Worm (Caenorhabditis elegans): ENCODE measurements around the gene nhr-55.

The nhr-55 gene

DNA sequence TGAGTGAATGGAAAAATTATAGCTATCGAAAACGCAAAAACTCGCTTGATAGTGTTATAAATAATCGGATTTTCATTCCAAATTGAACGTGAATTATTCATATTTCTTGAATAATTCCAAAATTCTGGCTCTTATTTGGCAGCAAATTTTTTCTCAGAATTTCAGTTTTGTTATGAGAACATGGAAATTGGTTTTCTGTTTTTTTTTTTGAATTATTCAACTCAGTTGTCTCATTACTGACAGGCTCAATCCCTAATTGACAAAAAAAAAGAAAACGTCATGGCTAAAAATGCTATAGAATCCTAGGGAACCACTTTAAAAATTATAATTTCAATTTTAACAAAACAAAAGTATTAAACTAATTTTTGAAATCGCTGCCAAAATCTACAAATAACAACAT is 28.8 kb upstream of the nhr-55 start, which contains the start of gene srh-35:
TSS of gene srh-35 (minus strand) at position 101 of the 400 bp plus-strand sequence.
- no peak for TF ChIP-seq cog-1 (tag; optimal IDR thresholded peaks at IDR 0.05)

DNA sequence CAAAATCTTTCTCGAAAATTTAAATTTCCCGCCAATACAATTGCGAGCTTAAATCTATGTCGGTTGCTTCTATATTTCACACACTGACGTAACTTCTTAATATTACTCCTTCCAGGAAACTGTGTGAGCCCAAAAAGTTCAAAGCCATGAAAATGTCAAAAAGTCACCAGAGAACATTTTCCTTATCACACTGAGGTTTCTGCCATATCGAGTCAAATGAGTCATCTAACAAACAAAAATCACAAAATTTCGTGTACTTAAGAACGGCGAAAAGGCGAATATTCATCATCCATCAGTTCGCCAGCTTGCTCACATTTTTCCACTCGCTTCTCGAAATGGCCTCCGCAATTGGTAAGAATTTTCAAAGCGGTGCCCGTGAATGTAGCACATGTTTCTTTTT is 28.3 kb upstream of the nhr-55 start, which contains the start of gene M02H5.8:
TSS of gene M02H5.8 (plus strand) at position 297 of the 400 bp plus-strand sequence.
- no peak for TF ChIP-seq med-1 (GFP tag; optimal IDR thresholded peaks at IDR 0.05; ENCODE audit: insufficient read depth)
- no peak for TF ChIP-seq flt-1 (GFP tag; IDR thresholded peaks at IDR 0.05)
- TF ChIP-seq ref-1 (GFP tag; conservative IDR thresholded peaks at IDR 0.05): no peak
- TF ChIP-seq T22C8.4 (GFP tag; IDR thresholded peaks at IDR 0.05): no peak
- no peak for TF ChIP-seq ztf-29 (GFP tag; IDR thresholded peaks at IDR 0.05)

DNA sequence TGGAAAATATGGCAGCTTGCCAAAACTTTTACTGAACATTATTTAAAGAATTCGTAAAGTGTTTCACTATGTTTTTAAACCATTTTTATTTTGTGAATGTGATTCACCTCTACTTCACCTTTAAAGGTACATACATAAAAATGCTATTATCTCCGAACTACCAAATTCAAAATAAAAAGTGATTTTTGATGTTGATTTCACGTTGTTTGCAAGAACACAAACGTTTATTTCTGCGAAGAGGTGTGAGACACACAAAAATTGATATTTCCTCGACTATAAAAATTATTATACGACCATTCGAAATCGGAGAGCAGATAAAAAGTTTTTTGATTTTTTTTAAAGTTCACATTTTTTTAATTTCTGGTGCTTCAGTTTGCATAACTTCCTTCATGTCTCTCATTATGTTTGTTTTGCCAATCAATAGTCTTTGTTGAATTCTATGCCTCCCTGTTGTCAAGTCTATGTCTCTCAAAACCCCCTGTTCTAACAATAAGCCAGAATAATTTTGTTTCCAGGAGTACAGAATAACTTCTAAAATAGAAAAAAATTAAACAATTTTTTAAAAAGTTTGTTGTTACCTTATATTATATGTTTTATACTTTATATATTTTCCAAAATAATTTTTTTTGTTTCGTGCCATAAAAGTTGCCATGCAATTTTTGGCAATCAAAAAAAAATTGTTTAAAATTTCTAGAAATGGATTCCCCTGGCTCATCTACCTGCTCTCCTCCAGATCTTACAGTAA is 27.0 kb upstream of the nhr-55 start, which contains the start of gene nhr-123:
TSS of gene nhr-123 (plus strand) at position 695 of the 745 bp plus-strand sequence.
- TF ChIP-seq flt-1 (GFP tag; IDR thresholded peaks at IDR 0.05) (no peak), cog-1 (tag; optimal IDR thresholded peaks at IDR 0.05) (no peak), med-1 (GFP tag; optimal IDR thresholded peaks at IDR 0.05; ENCODE audit: insufficient read depth) (no peak), klf-2 (GFP tag; conservative IDR thresholded peaks at IDR 0.05) (no peak), ztf-23 (GFP tag; IDR thresholded peaks at IDR 0.05) (no peak), ref-1 (GFP tag; conservative IDR thresholded peaks at IDR 0.05) (no peak), tab-1 (GFP tag; IDR thresholded peaks at IDR 0.05) (no peak), ztf-29 (GFP tag; IDR thresholded peaks at IDR 0.05) (no peak), T22C8.4 (GFP tag; IDR thresholded peaks at IDR 0.05) (no peak)

DNA sequence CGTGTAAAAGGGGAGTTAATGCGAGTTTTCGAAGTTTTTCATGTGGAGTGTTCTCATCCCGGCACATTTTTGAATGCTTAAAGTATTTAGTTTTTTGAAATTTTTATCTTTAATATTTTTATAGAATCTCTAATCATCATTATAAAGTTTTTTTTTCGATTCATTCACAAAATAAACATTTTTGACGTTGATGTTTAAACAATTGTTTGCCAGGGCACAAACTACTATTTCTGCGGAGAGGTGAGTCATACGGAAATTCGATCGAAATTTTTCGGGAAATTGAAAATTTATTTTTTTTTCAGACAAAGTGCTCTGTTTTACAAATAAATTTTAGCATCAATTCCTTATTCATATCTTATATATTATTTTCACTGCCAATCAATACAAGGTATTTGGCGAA is 24.4 kb upstream of the nhr-55 start, which contains the start of gene nhr-98:
TSS of gene nhr-98 (plus strand) at position 301 of the 400 bp plus-strand sequence.
- no peak for TF ChIP-seq ztf-23 (GFP tag; IDR thresholded peaks at IDR 0.05)
- TF ChIP-seq flt-1 (GFP tag; IDR thresholded peaks at IDR 0.05): no peak
- no peak for TF ChIP-seq cog-1 (tag; optimal IDR thresholded peaks at IDR 0.05)
- no peak for TF ChIP-seq med-1 (GFP tag; optimal IDR thresholded peaks at IDR 0.05; ENCODE audit: insufficient read depth)
- no peak for TF ChIP-seq tab-1 (GFP tag; IDR thresholded peaks at IDR 0.05)
- TF ChIP-seq ref-1 (GFP tag; conservative IDR thresholded peaks at IDR 0.05): no peak
- no peak for TF ChIP-seq ztf-29 (GFP tag; IDR thresholded peaks at IDR 0.05)
- no peak for TF ChIP-seq klf-2 (GFP tag; conservative IDR thresholded peaks at IDR 0.05)
- TF ChIP-seq T22C8.4 (GFP tag; IDR thresholded peaks at IDR 0.05): no peak

DNA sequence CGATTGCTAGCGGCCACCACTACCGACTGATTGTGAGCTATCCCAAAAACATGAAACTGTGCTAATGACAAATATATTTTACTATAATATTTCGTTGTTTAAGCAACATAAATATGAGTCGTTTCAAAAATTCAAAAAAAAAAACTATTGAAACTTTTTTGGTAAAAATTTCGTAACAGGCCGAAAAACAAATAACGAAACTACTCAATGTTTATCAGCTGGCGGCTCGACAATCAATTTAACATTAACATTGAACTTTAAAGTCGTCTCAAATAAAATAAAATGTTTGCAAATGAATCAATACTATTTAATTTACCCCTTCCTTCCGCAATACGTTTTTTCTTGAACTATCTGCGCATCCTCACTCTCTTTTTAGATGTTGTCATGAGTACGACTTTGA is 20.1 kb upstream of the nhr-55 start:
- TF ChIP-seq ztf-29 (GFP tag; IDR thresholded peaks at IDR 0.05) (no peak), tab-1 (GFP tag; IDR thresholded peaks at IDR 0.05) (no peak), cog-1 (tag; optimal IDR thresholded peaks at IDR 0.05) (no peak), med-1 (GFP tag; optimal IDR thresholded peaks at IDR 0.05; ENCODE audit: insufficient read depth) (no peak)

DNA sequence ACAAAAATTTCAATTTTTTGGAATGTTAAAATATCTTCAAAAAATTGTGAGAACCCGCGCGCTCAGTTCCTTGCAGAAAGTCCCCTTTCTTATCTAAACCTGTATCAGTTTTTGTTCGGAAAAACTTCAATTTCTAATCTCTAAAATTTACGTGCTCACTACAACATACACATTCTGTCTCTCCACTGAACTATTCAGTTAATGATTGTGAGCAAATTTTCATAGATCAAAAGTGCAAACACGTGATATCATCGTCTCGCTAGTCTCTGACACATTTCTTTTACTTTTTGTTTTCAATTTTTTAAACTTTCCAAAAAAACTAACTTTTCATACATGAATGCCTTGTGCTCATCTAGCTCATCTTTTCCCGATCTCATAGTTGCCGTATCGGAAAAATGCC is 18.5 kb upstream of the nhr-55 start, which contains the start of gene nhr-203:
TSS of gene nhr-203 (plus strand) at position 332 of the 400 bp plus-strand sequence.
- TF ChIP-seq ztf-29 (GFP tag; IDR thresholded peaks at IDR 0.05) (no peak), cog-1 (tag; optimal IDR thresholded peaks at IDR 0.05) (no peak), flt-1 (GFP tag; IDR thresholded peaks at IDR 0.05) (no peak), med-1 (GFP tag; optimal IDR thresholded peaks at IDR 0.05; ENCODE audit: insufficient read depth) (no peak), klf-2 (GFP tag; conservative IDR thresholded peaks at IDR 0.05) (no peak), ref-1 (GFP tag; conservative IDR thresholded peaks at IDR 0.05) (no peak), ztf-23 (GFP tag; IDR thresholded peaks at IDR 0.05) (no peak), T22C8.4 (GFP tag; IDR thresholded peaks at IDR 0.05) (no peak), tab-1 (GFP tag; IDR thresholded peaks at IDR 0.05) (no peak)

DNA sequence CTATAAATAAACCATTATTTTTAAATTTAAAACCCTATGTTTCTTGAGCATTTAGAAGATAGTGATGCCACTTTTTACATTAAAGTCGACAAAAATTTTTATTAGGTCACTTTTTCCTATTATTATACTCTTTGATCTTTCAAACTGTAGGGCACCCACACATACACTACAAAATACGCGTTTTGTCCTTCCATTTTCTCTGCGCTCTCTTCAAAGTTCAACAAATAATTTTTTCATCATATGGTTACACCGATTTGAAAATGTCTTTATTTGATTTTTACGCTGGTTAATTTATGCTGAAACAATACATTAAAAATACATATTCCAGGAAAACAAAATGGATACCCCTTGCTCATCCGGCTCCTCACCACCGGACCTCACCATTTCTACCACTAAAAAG is 15.7 kb upstream of the nhr-55 start, which contains the start of gene nhr-202:
TSS of gene nhr-202 (plus strand) at position 326 of the 400 bp plus-strand sequence.
- TF ChIP-seq flt-1 (GFP tag; IDR thresholded peaks at IDR 0.05) (no peak), ztf-29 (GFP tag; IDR thresholded peaks at IDR 0.05) (no peak), tab-1 (GFP tag; IDR thresholded peaks at IDR 0.05) (no peak)

DNA sequence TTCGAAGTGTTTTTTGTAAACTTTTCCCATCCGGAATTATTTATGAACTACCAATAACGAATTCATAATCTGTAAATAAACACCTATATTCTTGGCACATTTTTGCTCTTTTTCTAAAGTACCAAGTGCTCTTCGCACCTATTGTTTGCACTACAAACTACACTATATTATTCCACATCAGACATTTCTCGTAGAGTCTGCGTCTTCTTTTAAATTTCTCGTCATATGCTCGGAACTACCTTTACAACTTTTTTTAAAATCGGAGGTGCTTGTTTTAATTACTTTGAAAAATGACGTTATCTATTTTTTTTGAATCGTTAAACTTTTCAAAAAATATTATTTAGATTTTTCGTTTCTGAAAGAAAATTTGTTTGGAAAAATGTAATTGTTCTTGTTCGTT is 13.2 kb upstream of the nhr-55 start, which contains the start of gene nhr-201:
TSS of gene nhr-201 (plus strand) at position 29 of the 400 bp plus-strand sequence.
- TF ChIP-seq cog-1 (tag; optimal IDR thresholded peaks at IDR 0.05) (no peak), med-1 (GFP tag; optimal IDR thresholded peaks at IDR 0.05; ENCODE audit: insufficient read depth) (no peak), klf-2 (GFP tag; conservative IDR thresholded peaks at IDR 0.05) (no peak), ztf-29 (GFP tag; IDR thresholded peaks at IDR 0.05) (no peak), ztf-23 (GFP tag; IDR thresholded peaks at IDR 0.05) (no peak), ref-1 (GFP tag; conservative IDR thresholded peaks at IDR 0.05) (no peak), tab-1 (GFP tag; IDR thresholded peaks at IDR 0.05) (no peak), flt-1 (GFP tag; IDR thresholded peaks at IDR 0.05) (no peak), T22C8.4 (GFP tag; IDR thresholded peaks at IDR 0.05) (no peak)

DNA sequence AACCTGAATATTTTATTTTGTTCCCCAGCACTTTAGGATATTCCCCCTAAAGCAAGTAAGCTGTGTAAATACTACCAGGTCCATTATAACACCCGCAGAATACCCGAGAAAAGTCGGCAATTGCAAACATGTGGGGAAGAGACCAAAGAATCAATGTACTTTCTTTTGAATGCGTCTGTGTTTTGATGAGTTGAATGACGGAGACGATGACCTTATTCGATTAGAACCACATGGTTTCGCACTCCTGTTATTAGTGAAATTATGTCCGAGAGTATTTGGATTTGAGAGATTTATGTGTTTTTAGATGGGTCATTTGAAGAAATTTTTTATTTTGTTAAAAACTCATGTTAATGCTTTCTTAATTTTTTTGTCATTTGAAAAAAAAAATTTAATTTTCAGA is 12.6 kb upstream of the nhr-55 start:
- TF ChIP-seq med-1 (GFP tag; optimal IDR thresholded peaks at IDR 0.05; ENCODE audit: insufficient read depth) (no peak), T22C8.4 (GFP tag; IDR thresholded peaks at IDR 0.05) (no peak), cog-1 (tag; optimal IDR thresholded peaks at IDR 0.05) (no peak), tab-1 (GFP tag; IDR thresholded peaks at IDR 0.05) (no peak), ref-1 (GFP tag; conservative IDR thresholded peaks at IDR 0.05) (no peak), ztf-23 (GFP tag; IDR thresholded peaks at IDR 0.05) (no peak), ztf-29 (GFP tag; IDR thresholded peaks at IDR 0.05) (no peak), flt-1 (GFP tag; IDR thresholded peaks at IDR 0.05) (no peak), klf-2 (GFP tag; conservative IDR thresholded peaks at IDR 0.05) (no peak)

DNA sequence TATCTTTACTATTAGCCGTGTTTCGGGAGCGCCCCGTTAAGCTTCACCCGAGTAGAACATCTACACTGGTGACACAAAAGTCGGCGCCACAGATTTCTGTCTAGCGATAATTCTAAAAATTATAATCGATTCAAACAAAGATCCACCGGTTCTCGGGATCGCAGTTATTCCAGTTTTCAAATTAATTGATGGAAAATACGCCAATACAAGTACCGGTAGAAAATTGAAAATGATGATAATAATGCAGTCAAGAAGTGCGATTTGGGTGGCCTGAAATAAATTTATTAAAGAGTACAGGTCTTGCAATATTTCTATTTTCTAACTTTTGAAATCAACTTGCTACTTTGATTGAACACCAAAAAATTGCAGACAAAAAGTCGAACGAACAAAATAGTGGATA is 10.5 kb upstream of the nhr-55 start:
- TF ChIP-seq klf-2 (GFP tag; conservative IDR thresholded peaks at IDR 0.05) (no peak), ztf-29 (GFP tag; IDR thresholded peaks at IDR 0.05) (no peak)

Measured in whole organism, midembryonic.